Fruit fly (Drosophila melanogaster): ENCODE data around the gene CG4367.

CG4367 gene

DNA sequence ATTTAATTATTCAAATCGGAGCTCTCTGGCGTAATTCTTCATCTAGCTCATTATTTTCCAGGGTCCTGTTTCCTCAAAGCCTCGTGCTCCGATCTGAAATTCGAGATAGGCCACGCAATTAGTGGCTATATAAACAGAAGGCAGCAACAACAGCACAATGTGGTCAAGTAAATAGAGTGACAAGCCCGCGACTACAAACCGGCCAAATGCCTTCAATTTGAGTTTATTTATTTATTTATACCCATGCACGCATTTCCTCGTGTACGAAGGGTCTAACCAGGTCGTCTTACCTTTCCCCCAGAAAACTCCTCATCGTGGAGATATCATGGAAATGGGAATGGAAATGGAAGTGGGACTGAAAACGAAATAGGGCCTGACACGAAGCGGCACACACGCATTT, 28.0 kb downstream of the CG4367 start (continued):
- TF ChIP-seq CG2199 (GFP tag; IDR thresholded peaks at IDR 0.05) (0 out of 3 replicates have a peak, but pooled peaks have one; percentile 33), CG17612 (GFP tag; IDR thresholded peaks at IDR 0.05) (no peak), CG33557 (GFP tag; optimal IDR thresholded peaks at IDR 0.05) (peak; percentile 27), CG10321 (GFP tag; IDR thresholded peaks at IDR 0.05) (no peak), ranshi (GFP tag; IDR thresholded peaks at IDR 0.05) (no peak), Fer1 (GFP tag; optimal IDR thresholded peaks at IDR 0.05) (no peak), ac (GFP tag; optimal IDR thresholded peaks at IDR 0.05) (peak; percentile 43), Meics (GFP tag; optimal IDR thresholded peaks at IDR 0.05) (no peak), CG8290 (GFP tag; optimal IDR thresholded peaks at IDR 0.05) (no peak), CG8290 (tag; optimal IDR thresholded peaks at IDR 0.05) (peak in 1 of 2 experiments; percentile 13), lov (optimal IDR thresholded peaks at IDR 0.05) (no peak), lov (GFP tag; IDR thresholded peaks at IDR 0.05) (no peak), lbe (GFP tag; optimal IDR thresholded peaks at IDR 0.05) (no peak), Atf6 (GFP tag; IDR thresholded peaks at IDR 0.05) (no peak), gsb-n (tag; optimal IDR thresholded peaks at IDR 0.05) (no peak), NFAT (GFP tag; IDR thresholded peaks at IDR 0.05) (no peak), dm (GFP tag; optimal IDR thresholded peaks at IDR 0.05) (peak; percentile 14), Doc3 (GFP tag; IDR thresholded peaks at IDR 0.05; ENCODE audit: partially characterized antibody) (no peak), HLH54F (GFP tag; optimal IDR thresholded peaks at IDR 0.05) (no peak), grn (GFP tag; optimal IDR thresholded peaks at IDR 0.05) (peak; percentile 21), pfk (GFP tag; optimal IDR thresholded peaks at IDR 0.05) (no peak), Atf3 (GFP tag; optimal IDR thresholded peaks at IDR 0.05) (no peak), chm (GFP tag; IDR thresholded peaks at IDR 0.05) (no peak), Deaf1 (tag; optimal IDR thresholded peaks at IDR 0.05) (no peak), E2f2 (GFP tag; IDR thresholded peaks at IDR 0.05) (no peak), CG4707 (GFP tag; optimal IDR thresholded peaks at IDR 0.05) (peak; percentile 13), CG15073 (GFP tag; optimal IDR thresholded peaks at IDR 0.05) (no peak), slp2 (GFP tag; optimal IDR thresholded peaks at IDR 0.05) (no peak), Ada2b (GFP tag; IDR thresholded peaks at IDR 0.05) (no peak), CG15696 (tag; optimal IDR thresholded peaks at IDR 0.05) (peak; percentile 65), CG7839 (tag; optimal IDR thresholded peaks at IDR 0.05) (no peak), CG18262 (tag; optimal IDR thresholded peaks at IDR 0.05) (no peak), lab (GFP tag; optimal IDR thresholded peaks at IDR 0.05) (peak; percentile 6), CG13296 (GFP tag; optimal IDR thresholded peaks at IDR 0.05) (no peak), vvl (GFP tag; IDR thresholded peaks at IDR 0.05) (no peak), CG15479 (GFP tag; optimal IDR thresholded peaks at IDR 0.05) (no peak), Med (GFP tag) (peak; percentile 45), bbx (GFP tag; IDR thresholded peaks at IDR 0.05; ENCODE audit: partially characterized antibody) (no peak), ATbp (GFP tag; optimal IDR thresholded peaks at IDR 0.05) (peak; percentile 33), dati (GFP tag; IDR thresholded peaks at IDR 0.05) (no peak), ems (GFP tag; optimal IDR thresholded peaks at IDR 0.05) (no peak), CG32772 (GFP tag; IDR thresholded peaks at IDR 0.05) (no peak), sug (tag; optimal IDR thresholded peaks at IDR 0.05) (no peak), CG17328 (GFP tag; IDR thresholded peaks at IDR 0.05) (no peak), pnt (GFP tag; optimal IDR thresholded peaks at IDR 0.05) (no peak), zfh1 (GFP tag; IDR thresholded peaks at IDR 0.05) (no peak), Abd-B (GFP tag; optimal IDR thresholded peaks at IDR 0.05) (no peak), CG3407 (GFP tag; optimal IDR thresholded peaks at IDR 0.05) (peak; percentile 12), CG8359 (GFP tag; optimal IDR thresholded peaks at IDR 0.05; ENCODE audit: borderline replicate concordance) (no peak), fd96Cb (tag; optimal IDR thresholded peaks at IDR 0.05) (no peak), CG14050 (GFP tag; IDR thresholded peaks at IDR 0.05) (no peak), ara (GFP tag; IDR thresholded peaks at IDR 0.05) (0 out of 2 replicates have a peak, but pooled peaks have one; percentile 8), repo (GFP tag; optimal IDR thresholded peaks at IDR 0.05) (no peak)
